Worm (Caenorhabditis elegans): ENCODE measurements around the gene Y57G11C.42.

Y57G11C.42 gene

ce11 chrIV:14728225-14728624 lies at the start of gene Y57G11C.42:
Y57G11C.42 (plus strand) TSS chrIV:14728525.
- TF ChIP-seq tag-97 (GFP tag; IDR thresholded peaks at IDR 0.05), result no peak
- no peak for TF ChIP-seq ztf-7 (tag; optimal IDR thresholded peaks at IDR 0.05)
- no peak for TF ChIP-seq fos-1 (tag; optimal IDR thresholded peaks at IDR 0.05)
- no peak for TF ChIP-seq dmd-8 (GFP tag; IDR thresholded peaks at IDR 0.05)
- no peak for TF ChIP-seq unc-130 (GFP tag; optimal IDR thresholded peaks at IDR 0.05)
- TF ChIP-seq snpc-4 (tag; optimal IDR thresholded peaks at IDR 0.05), result no peak
- no peak for TF ChIP-seq daf-16 (GFP tag; optimal IDR thresholded peaks at IDR 0.05)
- no peak for TF ChIP-seq daf-16 (tag; optimal IDR thresholded peaks at IDR 0.05)
- TF ChIP-seq ceh-62 (tag; optimal IDR thresholded peaks at IDR 0.05), result no peak
- TF ChIP-seq Y5F2A.4 (GFP tag; optimal IDR thresholded peaks at IDR 0.05), result no peak
- no peak for TF ChIP-seq dpl-1 (GFP tag; optimal IDR thresholded peaks at IDR 0.05)
- TF ChIP-seq zip-11 (GFP tag; IDR thresholded peaks at IDR 0.05), result no peak
- TF ChIP-seq pqm-1 (tag; optimal IDR thresholded peaks at IDR 0.05), result no peak

- TF ChIP-seq aha-1 (tag) (peak; percentile 65), ztf-11 (tag; optimal IDR thresholded peaks at IDR 0.05) (no peak), T20F7.1 (GFP tag; optimal IDR thresholded peaks at IDR 0.05) (no peak), nhr-237 (tag; optimal IDR thresholded peaks at IDR 0.05) (no peak), unc-62 (GFP tag; optimal IDR thresholded peaks at IDR 0.05 in 1 of 2) (peak in 1 of 2 experiments; percentile 21), unc-62 (tag; optimal IDR thresholded peaks at IDR 0.05) (no peak), snpc-1.2 (GFP tag; IDR thresholded peaks at IDR 0.05) (0 out of 2 replicates have a peak, but pooled peaks have one; percentile 19), ZK337.2 (GFP tag; IDR thresholded peaks at IDR 0.05) (no peak), madf-9 (GFP tag; conservative IDR thresholded peaks at IDR 0.05) (no peak)
Measured at ce11 chrIV:14679060-14679459, 49.3 kb upstream of the Y57G11C.42 start.

- TF ChIP-seq daf-19 (GFP tag; conservative IDR thresholded peaks at IDR 0.05), result no peak
- TF ChIP-seq ceh-28 (tag; optimal IDR thresholded peaks at IDR 0.05), result no peak
- TF ChIP-seq mdt-29 (GFP tag; IDR thresholded peaks at IDR 0.05), result no peak
- TF ChIP-seq snpc-1.2 (GFP tag; IDR thresholded peaks at IDR 0.05), result peak; percentile 45; the same call in 1 of the 2 replicates
- no peak for TF ChIP-seq skn-1 (tag; optimal IDR thresholded peaks at IDR 0.05)
Measured at ce11 chrIV:14687716-14688115, 40.6 kb upstream of the Y57G11C.42 start.

- TF ChIP-seq madf-5 (GFP tag; IDR thresholded peaks at IDR 0.05), result no peak
- TF ChIP-seq egl-43 (GFP tag; IDR thresholded peaks at IDR 0.05), result no peak
- no peak for TF ChIP-seq snpc-4 (tag; optimal IDR thresholded peaks at IDR 0.05)
- TF ChIP-seq mxl-2 (GFP tag; conservative IDR thresholded peaks at IDR 0.05), result no peak
- no peak for TF ChIP-seq php-3 (GFP tag; IDR thresholded peaks at IDR 0.05)
- TF ChIP-seq ceh-44 (GFP tag; IDR thresholded peaks at IDR 0.05), result no peak
- TF ChIP-seq dve-1 (tag; optimal IDR thresholded peaks at IDR 0.05; ENCODE audit: insufficient read depth), result no peak
- TF ChIP-seq dmd-9 (GFP tag; IDR thresholded peaks at IDR 0.05), result no peak
- TF ChIP-seq ceh-82 (tag; optimal IDR thresholded peaks at IDR 0.05), result no peak
- no peak for TF ChIP-seq ceh-20 (GFP tag; IDR thresholded peaks at IDR 0.05)
- no peak for TF ChIP-seq F26F4.8 (GFP tag; conservative IDR thresholded peaks at IDR 0.05)
- no peak for TF ChIP-seq D1046.2 (GFP tag; IDR thresholded peaks at IDR 0.05)
- no peak for TF ChIP-seq dmd-8 (GFP tag; IDR thresholded peaks at IDR 0.05)
- no peak for TF ChIP-seq nhr-48 (tag; optimal IDR thresholded peaks at IDR 0.05)
- TF ChIP-seq jun-1 (tag; optimal IDR thresholded peaks at IDR 0.05), result no peak
Measured at ce11 chrIV:14699840-14700239, 28.5 kb upstream of the Y57G11C.42 start, which contains the start of gene haf-8. haf-8 (minus strand) TSS chrIV:14699940.

All from whole organism, L4 larva.